Worm (Caenorhabditis elegans) whole organism, L3 larva: Measurements from ENCODE around the gene C50B6.9.

Source experiments
- R02D3.7 ChIP-seq: fragments of 150-350 bp; optimal IDR thresholded peaks from 2 replicates; lab custom pipeline; 2014; ENCODE audit warnings: missing biosample characterization, missing genetic modification characterization
- ceh-16 ChIP-seq: sonication (generic microtip); optimal IDR thresholded peaks from 2 replicates; lab custom pipeline; 2017; ENCODE audit warnings: missing biosample characterization, missing genetic modification characterization
- elt-2 ChIP-seq: sonication (generic microtip); optimal IDR thresholded peaks from 2 replicates; lab custom pipeline; 2016; ENCODE audit warnings: missing genetic modification reagents, mild to moderate bottlenecking, missing genetic modification characterization, missing compliant biosample characterization
- nhr-25 ChIP-seq: sonication (generic microtip); optimal IDR thresholded peaks from 2 replicates; lab custom pipeline; 2017; ENCODE audit warnings: missing biosample characterization, missing genetic modification characterization

DNA sequence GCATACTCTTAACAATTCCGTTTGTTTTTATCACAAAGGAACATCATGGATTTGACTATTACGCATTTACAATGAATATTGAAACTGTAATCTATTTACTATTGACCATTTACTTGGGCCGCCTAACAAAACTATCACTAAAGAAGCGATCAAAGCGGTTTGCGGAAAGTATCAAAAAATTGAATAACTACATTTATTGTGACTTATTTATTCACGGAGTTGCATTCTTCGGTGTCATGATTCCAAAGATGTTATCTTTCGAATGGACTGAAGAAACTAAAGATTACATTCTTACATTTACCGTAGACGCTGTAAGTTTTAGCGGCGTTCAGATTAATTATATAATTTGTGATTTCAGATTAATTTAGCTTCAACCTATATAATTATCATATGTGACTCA lies 28.1 kb downstream of the C50B6.9 start:
- TF ChIP-seq R02D3.7 (no peak), elt-2 (tag; lab: Kevin White, UChicago) (no peak), nhr-25 (tag; lab: Kevin White, UChicago) (no peak), ceh-16 (tag; lab: Kevin White, UChicago) (no peak)
